Worm (Caenorhabditis elegans): ENCODE measurements around the gene nhr-63.

DNA sequence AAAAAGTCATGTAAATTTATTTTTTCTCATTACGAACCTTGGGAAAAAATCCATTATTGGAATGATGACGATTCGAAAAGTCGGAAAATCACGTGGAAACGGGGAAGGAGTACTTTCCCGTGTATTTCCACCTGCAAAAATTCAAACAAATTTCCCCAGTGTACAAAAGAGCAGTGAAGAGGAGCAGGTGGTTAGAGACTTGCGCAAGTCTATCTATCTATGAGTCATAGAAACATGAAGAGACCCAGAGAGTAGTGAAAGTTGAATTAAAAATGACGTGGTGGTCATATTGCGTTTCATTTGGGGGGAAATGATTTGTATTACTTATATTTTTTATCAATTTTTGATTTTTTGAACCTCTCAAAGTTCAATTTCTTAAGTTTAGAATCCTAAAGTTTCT lies 2.0 kb upstream of the nhr-63 start, which contains the start of gene nhr-50:
- TF ChIP-seq nfya-1 (tag; optimal IDR thresholded peaks at IDR 0.05; ENCODE audit: borderline replicate concordance, insufficient read depth) (no peak), B0035.1 (tag; optimal IDR thresholded peaks at IDR 0.05) (no peak)
